Fruit fly (Drosophila melanogaster) whole organism, embryonic: Measurements from ENCODE around the gene CG43895.

Experiments
- HLH3B ChIP-seq: fragments of 200-800 bp; sonication (Bioruptor generic); IDR thresholded peaks from 2 replicates; pipeline ENCODE4 v1.3.6; 2022; ENCODE audit warnings: missing biosample characterization, missing genetic modification characterization
- kni ChIP-seq: fragments of 200-800 bp; sonication (Bioruptor generic); optimal IDR thresholded peaks from 3 replicates; lab custom pipeline; 2017; ENCODE audit warnings: mild to moderate bottlenecking, missing biosample characterization, missing genetic modification reagents, missing genetic modification characterization

DNA sequence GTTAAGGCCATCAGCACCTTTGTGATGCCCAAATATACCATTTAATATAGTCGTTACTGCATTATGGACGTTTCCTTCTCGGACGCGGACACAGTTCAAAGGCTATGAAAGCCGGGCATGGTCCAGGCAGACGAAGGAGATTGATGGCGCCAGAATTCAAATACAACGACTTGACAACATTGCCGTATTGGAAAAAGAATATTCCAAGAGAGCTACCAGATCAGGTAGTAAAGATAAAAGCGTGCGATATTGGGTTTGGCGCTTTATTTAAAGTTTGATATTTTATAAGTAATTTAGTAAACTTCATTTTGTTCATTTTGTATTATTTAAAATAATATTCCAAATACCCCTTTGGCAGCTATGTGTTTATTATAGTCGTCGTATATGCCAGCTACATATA is 39.6 kb downstream of the CG43895 start:
- no peak for TF ChIP-seq kni (GFP tag; lab: Kevin White, UChicago)
- TF ChIP-seq HLH3B (GFP tag; lab: Robert Waterston, UW) = no peak
